Fruit fly (Drosophila melanogaster): ENCODE results near the gene CG18547.

CG18547 gene

DNA sequence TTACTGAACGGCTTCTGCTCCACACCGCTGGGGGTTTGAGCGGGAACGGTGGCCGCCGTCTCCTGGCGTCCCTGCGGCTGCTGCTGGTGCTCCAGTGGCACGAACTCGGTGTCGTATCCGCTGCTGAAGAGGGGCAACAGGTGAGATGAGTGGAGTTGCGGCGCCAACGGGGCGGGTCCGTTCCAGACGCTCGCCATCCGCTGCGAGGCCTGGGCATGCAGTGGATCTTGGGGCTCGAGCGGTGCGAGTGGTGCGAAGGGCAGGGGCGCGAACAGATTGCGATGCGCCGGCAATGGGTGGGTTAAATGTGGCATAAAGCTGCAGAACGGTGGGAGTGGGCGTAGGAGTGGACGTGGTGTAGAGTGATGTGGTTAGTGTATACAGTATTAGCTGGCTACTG is 9.0 kb upstream of the CG18547 start (continued):
- TF ChIP-seq CG11560 (tag; IDR thresholded peaks at IDR 0.05) = 0 out of 3 replicates have a peak, but pooled peaks have one; percentile 31
- no peak for TF ChIP-seq maf-S (GFP tag; optimal IDR thresholded peaks at IDR 0.05)
- no peak for TF ChIP-seq CG42726 (GFP tag; IDR thresholded peaks at IDR 0.05; ENCODE audit: partially characterized antibody)
- no peak for TF ChIP-seq pros (GFP tag; optimal IDR thresholded peaks at IDR 0.05)
- TF ChIP-seq Dfd (GFP tag; optimal IDR thresholded peaks at IDR 0.05) = peak in 1 of 2 experiments; percentile 20
- no peak for TF ChIP-seq Dbx (GFP tag; IDR thresholded peaks at IDR 0.05)
- peak; percentile 65 for TF ChIP-seq Ets65A (GFP tag)
- TF ChIP-seq Optix (GFP tag; IDR thresholded peaks at IDR 0.05) = no peak
- no peak for TF ChIP-seq jumu (GFP tag; optimal IDR thresholded peaks at IDR 0.05)
- no peak for TF ChIP-seq trh (GFP tag; optimal IDR thresholded peaks at IDR 0.05)
- no peak for TF ChIP-seq pfk (GFP tag; optimal IDR thresholded peaks at IDR 0.05)
- no peak for TF ChIP-seq CG9797 (GFP tag; optimal IDR thresholded peaks at IDR 0.05)
- no peak for TF ChIP-seq CG7271 (tag; optimal IDR thresholded peaks at IDR 0.05)
- no peak for TF ChIP-seq Deaf1 (tag; optimal IDR thresholded peaks at IDR 0.05)
- TF ChIP-seq aop (GFP tag; IDR thresholded peaks at IDR 0.05) = no peak
- TF ChIP-seq CG34422 (GFP tag; IDR thresholded peaks at IDR 0.05) = 0 out of 3 replicates have a peak, but pooled peaks have one; percentile 33
- TF ChIP-seq sd (tag; optimal IDR thresholded peaks at IDR 0.05) = no peak
- TF ChIP-seq HLH3B (GFP tag; IDR thresholded peaks at IDR 0.05) = no peak

DNA sequence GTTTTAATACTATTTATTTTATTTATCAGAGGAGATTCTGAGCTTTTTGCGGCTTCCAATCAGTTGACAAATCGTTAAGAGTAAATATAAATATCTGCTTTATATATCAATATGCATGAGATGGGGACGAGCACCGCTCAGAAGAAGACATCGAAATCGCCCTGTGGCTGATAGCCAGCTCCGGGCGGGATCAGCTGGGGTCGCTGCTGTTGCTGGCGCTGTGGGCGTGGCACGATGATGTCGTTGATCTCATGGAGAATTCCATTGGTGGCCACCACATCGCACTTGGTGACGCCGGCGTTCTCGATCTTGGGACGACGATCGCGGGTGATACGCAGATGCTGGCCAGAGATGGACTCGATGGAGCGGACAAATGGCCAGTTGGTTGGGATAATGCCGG is 4.7 kb upstream of the CG18547 start:
- TF ChIP-seq Hand (GFP tag; optimal IDR thresholded peaks at IDR 0.05) (no peak), lilli (GFP tag; optimal IDR thresholded peaks at IDR 0.05) (no peak), maf-S (GFP tag; optimal IDR thresholded peaks at IDR 0.05) (no peak), nom (GFP tag; optimal IDR thresholded peaks at IDR 0.05) (peak; percentile 38), lov (optimal IDR thresholded peaks at IDR 0.05) (no peak), lov (GFP tag; IDR thresholded peaks at IDR 0.05) (no peak), CG6254 (GFP tag; optimal IDR thresholded peaks at IDR 0.05) (no peak), Dref (GFP tag; IDR thresholded peaks at IDR 0.05) (0 out of 2 replicates have a peak, but pooled peaks have one; percentile 7)

DNA sequence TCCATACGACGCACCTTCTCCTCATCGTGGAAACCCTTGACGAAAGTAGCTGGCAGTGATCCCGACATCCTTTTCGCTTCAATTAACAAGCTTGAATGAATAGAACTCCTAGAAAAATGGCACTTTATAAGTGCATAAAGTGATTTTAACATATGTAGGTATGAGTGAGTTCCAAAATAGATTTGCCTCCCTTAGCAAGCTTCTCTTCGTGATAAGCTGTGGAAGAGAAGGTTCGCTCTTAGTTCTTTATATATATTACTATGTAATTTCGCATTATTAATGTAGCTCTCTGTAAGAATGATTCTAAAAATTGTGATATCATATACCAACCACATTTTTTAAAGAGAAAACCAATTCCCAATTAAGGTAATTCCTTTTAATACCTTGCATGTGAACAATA is 4.3 kb upstream of the CG18547 start, which contains the start of gene CG3397:
CG3397 (minus strand) TSS at position 101 of the 400 bp plus-strand sequence.
- TF ChIP-seq Trl (optimal IDR thresholded peaks at IDR 0.05) (peak; percentile 18 to 56), Trl (GFP tag; optimal IDR thresholded peaks at IDR 0.05) (no peak), B-H2 (GFP tag; optimal IDR thresholded peaks at IDR 0.05) (no peak)

DNA sequence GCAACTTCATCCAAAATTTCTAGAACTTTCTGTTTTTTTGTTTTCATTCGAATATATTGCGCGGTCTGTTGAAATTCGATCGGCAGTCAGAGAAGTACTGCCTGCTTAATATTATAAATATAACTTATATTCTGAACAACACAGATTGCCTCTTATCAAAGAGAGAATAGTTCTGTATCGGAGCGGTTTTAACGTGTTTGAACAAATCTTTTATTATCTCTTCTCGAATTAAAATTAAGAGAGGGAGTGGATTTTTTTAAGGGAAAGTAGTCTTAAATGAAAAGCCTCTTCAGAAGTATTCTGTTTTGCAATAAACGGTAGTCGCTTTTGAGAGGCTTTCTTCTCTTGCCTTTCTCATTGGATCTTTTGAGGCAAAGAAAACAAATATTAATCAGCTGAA is 2.4 kb upstream of the CG18547 start:
- TF ChIP-seq vnd (GFP tag; IDR thresholded peaks at IDR 0.05; ENCODE audit: partially characterized antibody) (no peak), lbe (GFP tag; optimal IDR thresholded peaks at IDR 0.05) (peak; percentile 4), Dad (GFP tag; optimal IDR thresholded peaks at IDR 0.05) (no peak), bigmax (GFP tag; optimal IDR thresholded peaks at IDR 0.05) (no peak), CG13424 (tag; optimal IDR thresholded peaks at IDR 0.05) (no peak), repo (GFP tag; optimal IDR thresholded peaks at IDR 0.05) (no peak), nom (GFP tag; optimal IDR thresholded peaks at IDR 0.05) (peak; percentile 25), Ptx1 (GFP tag; IDR thresholded peaks at IDR 0.05) (no peak), Trl (optimal IDR thresholded peaks at IDR 0.05) (peak; percentile 54 to 74), Trl (GFP tag; optimal IDR thresholded peaks at IDR 0.05) (no peak), tin (GFP tag; optimal IDR thresholded peaks at IDR 0.05) (no peak), CG7963 (GFP tag; IDR thresholded peaks at IDR 0.05; ENCODE audit: partially characterized antibody) (no peak), Drgx (GFP tag; IDR thresholded peaks at IDR 0.05) (no peak), CG12659 (GFP tag; optimal IDR thresholded peaks at IDR 0.05) (no peak), Tbp (GFP tag; optimal IDR thresholded peaks at IDR 0.05) (no peak), CG13894 (tag; optimal IDR thresholded peaks at IDR 0.05) (no peak), CG6689 (GFP tag; IDR thresholded peaks at IDR 0.05) (no peak), CG10543 (GFP tag; optimal IDR thresholded peaks at IDR 0.05) (no peak), HmgZ (tag; optimal IDR thresholded peaks at IDR 0.05) (no peak), Jarid2 (GFP tag; optimal IDR thresholded peaks at IDR 0.05) (peak; percentile 15), nmo (GFP tag; optimal IDR thresholded peaks at IDR 0.05) (no peak), sim (GFP tag; IDR thresholded peaks at IDR 0.05) (no peak), CG2129 (GFP tag; IDR thresholded peaks at IDR 0.05; ENCODE audit: partially characterized antibody) (no peak)
